Fruit fly (Drosophila melanogaster) whole organism, embryonic: ENCODE measurements around the gene CG15517.

Experiments
- Awh ChIP-seq: fragments of 200-800 bp; sonication (Bioruptor generic); IDR thresholded peaks from 2 replicates; pipeline ENCODE4, ENCODE4 v1.3.6; 2022; ENCODE audit warnings: missing biosample characterization, missing genetic modification characterization
- Bgb ChIP-seq: fragments of 200-800 bp; sonication (Bioruptor generic); IDR thresholded peaks from 2 replicates; pipeline ENCODE4 v1.3.6; 2022; ENCODE audit warnings: missing biosample characterization, missing genetic modification characterization; ENCODE audit not compliant: partially characterized antibody
- CG10147 ChIP-seq: fragments of 200-800 bp; sonication (Bioruptor generic); optimal IDR thresholded peaks from 2 replicates; lab custom pipeline; 2019; ENCODE audit warnings: missing biosample characterization, mild to moderate bottlenecking, missing genetic modification characterization, moderate library complexity
- CG10321 ChIP-seq: fragments of 200-800 bp; sonication (Bioruptor generic); IDR thresholded peaks from 2 replicates; pipeline ENCODE4 v1.3.6; 2022; ENCODE audit warnings: missing biosample characterization, missing genetic modification characterization
- CG11723 ChIP-seq: fragments of 200-800 bp; sonication (Bioruptor generic); optimal IDR thresholded peaks from 2 replicates; lab custom pipeline; 2017; ENCODE audit warnings: missing biosample characterization, mild to moderate bottlenecking, missing genetic modification characterization
- CG12236 ChIP-seq: fragments of 200-800 bp; sonication (Bioruptor generic); optimal IDR thresholded peaks from 2 replicates; lab custom pipeline; 2016; ENCODE audit warnings: missing biosample characterization, missing genetic modification characterization
- CG12299 ChIP-seq: fragments of 200-800 bp; sonication (Bioruptor generic); optimal IDR thresholded peaks from 2 replicates; lab custom pipeline; 2018; ENCODE audit warnings: missing biosample characterization, mild to moderate bottlenecking, missing genetic modification characterization
- CG12391 ChIP-seq: fragments of 200-800 bp; sonication (Bioruptor generic); optimal IDR thresholded peaks from 3 replicates; lab custom pipeline; 2018; ENCODE audit warnings: missing biosample characterization, mild to moderate bottlenecking, missing genetic modification characterization, moderate library complexity
- CG13775 ChIP-seq: fragments of 200-800 bp; sonication (Bioruptor generic); optimal IDR thresholded peaks from 3 replicates; lab custom pipeline; 2017; ENCODE audit warnings: missing biosample characterization, mild to moderate bottlenecking, missing genetic modification characterization
- CG15479 ChIP-seq: fragments of 200-800 bp; sonication (Bioruptor generic); optimal IDR thresholded peaks from 3 replicates; lab custom pipeline; 2019; ENCODE audit warnings: missing biosample characterization, mild to moderate bottlenecking, missing genetic modification characterization, moderate library complexity
- CG16779 ChIP-seq: fragments of 200-800 bp; sonication (Bioruptor generic); IDR thresholded peaks from 2 replicates; pipeline ENCODE4 v1.3.6; 2022; ENCODE audit warnings: missing biosample characterization, missing genetic modification characterization
- CG17385 ChIP-seq: fragments of 200-800 bp; sonication (Bioruptor generic); optimal IDR thresholded peaks from 3 replicates; lab custom pipeline; 2018; ENCODE audit warnings: missing biosample characterization, mild to moderate bottlenecking, missing genetic modification characterization
- CG2202 ChIP-seq: fragments of 200-800 bp; sonication (Bioruptor generic); optimal IDR thresholded peaks from 2 replicates; lab custom pipeline; 2018; ENCODE audit warnings: missing biosample characterization, mild to moderate bottlenecking, missing genetic modification characterization
- CG2712 ChIP-seq: fragments of 200-800 bp; optimal IDR thresholded peaks from 3 replicates; lab custom pipeline; 2019; ENCODE audit warnings: missing biosample characterization, mild to moderate bottlenecking, missing genetic modification characterization, moderate library complexity
- CG31224 ChIP-seq: fragments of 200-800 bp; sonication (Bioruptor generic); IDR thresholded peaks from 2 replicates; pipeline ENCODE4 v1.3.6; 2022; ENCODE audit warnings: missing biosample characterization, missing genetic modification characterization
- CG34376 ChIP-seq: fragments of 200-800 bp; sonication (Bioruptor generic); optimal IDR thresholded peaks from 2 replicates; lab custom pipeline; 2018; ENCODE audit warnings: missing biosample characterization, mild to moderate bottlenecking, missing genetic modification characterization
- CG8359 ChIP-seq: fragments of 200-800 bp; sonication (Bioruptor generic); optimal IDR thresholded peaks from 2 replicates; lab custom pipeline; 2017; ENCODE audit warnings: missing biosample characterization, mild to moderate bottlenecking, missing genetic modification characterization, borderline replicate concordance
- CG9797 ChIP-seq: fragments of 200-800 bp; sonication (Bioruptor generic); optimal IDR thresholded peaks from 3 replicates; lab custom pipeline; 2018; ENCODE audit warnings: missing biosample characterization, mild to moderate bottlenecking, missing genetic modification characterization
- CG9932 ChIP-seq: fragments of 200-800 bp; sonication (Bioruptor generic); IDR thresholded peaks from 2 replicates; pipeline ENCODE4 v1.3.6; 2022; ENCODE audit warnings: missing biosample characterization, missing genetic modification characterization
- CHES-1-like ChIP-seq: fragments of 200-800 bp; sonication (Bioruptor generic); optimal IDR thresholded peaks from 2 replicates; lab custom pipeline; 2016; ENCODE audit warnings: missing biosample characterization, missing genetic modification characterization
- Doc3 ChIP-seq: fragments of 200-800 bp; sonication (Bioruptor generic); IDR thresholded peaks from 3 replicates; pipeline ENCODE4 v1.3.6; 2022; ENCODE audit warnings: missing biosample characterization, missing genetic modification characterization; ENCODE audit not compliant: partially characterized antibody
- E2f1 ChIP-seq: fragments of 200-800 bp; sonication (Bioruptor generic); IDR thresholded peaks from 2 replicates; pipeline ENCODE4 v1.3.6; 2022; ENCODE audit warnings: missing biosample characterization, missing genetic modification characterization
- ERR ChIP-seq: fragments of 200-800 bp; sonication (Bioruptor generic); optimal IDR thresholded peaks from 2 replicates; lab custom pipeline; 2016; ENCODE audit warnings: missing biosample characterization, missing genetic modification characterization
- Fer2 ChIP-seq: fragments of 200-800 bp; sonication (Bioruptor generic); optimal IDR thresholded peaks from 2 replicates; lab custom pipeline; 2018; ENCODE audit warnings: missing biosample characterization, mild to moderate bottlenecking, missing genetic modification characterization, moderate library complexity
- Gug ChIP-seq: fragments of 200-800 bp; sonication (Bioruptor generic); IDR thresholded peaks from 4 replicates; pipeline ENCODE4 v1.3.6; 2022; ENCODE audit warnings: missing biosample characterization, missing genetic modification characterization
- H2.0 ChIP-seq: fragments of 200-800 bp; sonication (Bioruptor generic); IDR thresholded peaks from 2 replicates; pipeline ENCODE4 v1.3.6; 2022; ENCODE audit warnings: missing biosample characterization, missing genetic modification characterization
- Jarid2 ChIP-seq: fragments of 200-800 bp; sonication (Bioruptor generic); optimal IDR thresholded peaks from 3 replicates; lab custom pipeline; 2017; ENCODE audit warnings: mild to moderate bottlenecking, missing biosample characterization, missing genetic modification reagents, missing genetic modification characterization
- Neu2 ChIP-seq: fragments of 200-800 bp; sonication (Bioruptor generic); optimal IDR thresholded peaks from 3 replicates; lab custom pipeline; 2016; ENCODE audit warnings: missing biosample characterization, missing genetic modification characterization, borderline replicate concordance
- Nf-YC ChIP-seq: fragments of 200-800 bp; optimal IDR thresholded peaks from 3 replicates; lab custom pipeline; 2019; ENCODE audit warnings: missing biosample characterization, mild to moderate bottlenecking, missing genetic modification characterization, moderate library complexity
- Oaz ChIP-seq: fragments of 200-800 bp; sonication (Bioruptor generic); IDR thresholded peaks from 2 replicates; pipeline ENCODE4 v1.3.6; 2022; ENCODE audit warnings: missing biosample characterization, missing genetic modification characterization
- Oli ChIP-seq: fragments of 200-800 bp; sonication (Bioruptor generic); optimal IDR thresholded peaks from 2 replicates; lab custom pipeline; 2018; ENCODE audit warnings: missing biosample characterization, mild to moderate bottlenecking, missing genetic modification characterization, moderate library complexity
- Side ChIP-seq: fragments of 200-800 bp; sonication (Bioruptor generic); optimal IDR thresholded peaks from 2 replicates; lab custom pipeline; 2016; ENCODE audit warnings: missing biosample characterization, missing genetic modification characterization
- Ssrp ChIP-seq: fragments of 200-800 bp; sonication (Bioruptor generic); optimal IDR thresholded peaks from 2 replicates; lab custom pipeline; 2018; ENCODE audit warnings: missing biosample characterization, mild to moderate bottlenecking, missing genetic modification characterization, moderate library complexity
- az2 ChIP-seq: fragments of 200-800 bp; sonication (Bioruptor generic); optimal IDR thresholded peaks from 3 replicates; lab custom pipeline; 2016; ENCODE audit warnings: missing biosample characterization, missing genetic modification characterization
- bbx ChIP-seq: fragments of 200-800 bp; sonication (Bioruptor generic); IDR thresholded peaks from 2 replicates; pipeline ENCODE4 v1.3.6; 2022; ENCODE audit warnings: missing biosample characterization, missing genetic modification characterization; ENCODE audit not compliant: partially characterized antibody
- cas ChIP-seq: fragments of 200-800 bp; sonication (Bioruptor generic); IDR thresholded peaks from 2 replicates; pipeline ENCODE4 v1.3.6; 2022; ENCODE audit warnings: missing biosample characterization, missing genetic modification characterization
- chif ChIP-seq, 2 experiments: fragments of 200-800 bp; sonication (Bioruptor generic); optimal IDR thresholded peaks; 3 replicates each; lab custom pipeline; 2016; ENCODE audit warnings: missing biosample characterization in 2 of 2, missing genetic modification characterization in 2 of 2
- chinmo ChIP-seq: fragments of 200-800 bp; sonication (Bioruptor generic); IDR thresholded peaks from 4 replicates; pipeline ENCODE4 v1.3.6; 2022; ENCODE audit warnings: missing biosample characterization, missing genetic modification characterization; ENCODE audit not compliant: partially characterized antibody
- gce ChIP-seq: fragments of 200-800 bp; sonication (Bioruptor generic); IDR thresholded peaks from 3 replicates; pipeline ENCODE4 v1.3.6; 2022; ENCODE audit warnings: missing biosample characterization, missing genetic modification characterization
- maf-S ChIP-seq: fragments of 200-800 bp; sonication (Bioruptor generic); optimal IDR thresholded peaks from 2 replicates; lab custom pipeline; 2016; ENCODE audit warnings: missing biosample characterization, missing genetic modification characterization
- nerfin-2 ChIP-seq: fragments of 200-800 bp; sonication (Bioruptor generic); IDR thresholded peaks from 2 replicates; pipeline ENCODE4 v1.3.6; 2022; ENCODE audit warnings: missing biosample characterization, missing genetic modification characterization; ENCODE audit not compliant: partially characterized antibody
- pfk ChIP-seq: fragments of 200-800 bp; sonication (Bioruptor generic); optimal IDR thresholded peaks from 2 replicates; lab custom pipeline; 2018; ENCODE audit warnings: missing biosample characterization, mild to moderate bottlenecking, missing genetic modification characterization, moderate library complexity
- psq ChIP-seq: fragments of 200-800 bp; sonication (Bioruptor generic); optimal IDR thresholded peaks from 2 replicates; lab custom pipeline; 2017; ENCODE audit warnings: missing biosample characterization, missing genetic modification characterization
- ranshi ChIP-seq: fragments of 200-800 bp; sonication (Bioruptor generic); IDR thresholded peaks from 2 replicates; pipeline ENCODE4 v1.3.6; 2022; ENCODE audit warnings: missing biosample characterization, missing genetic modification characterization
- rib ChIP-seq: fragments of 200-800 bp; sonication (Bioruptor generic); IDR thresholded peaks from 2 replicates; pipeline ENCODE4 v1.3.6; 2022; ENCODE audit warnings: missing biosample characterization, missing genetic modification characterization
- slou ChIP-seq: fragments of 200-800 bp; sonication (Bioruptor generic); optimal IDR thresholded peaks from 3 replicates; lab custom pipeline; 2016; ENCODE audit warnings: missing biosample characterization, missing genetic modification characterization
- sna ChIP-seq: fragments of 200-800 bp; sonication (Bioruptor generic); IDR thresholded peaks from 2 replicates; pipeline ENCODE4 v1.3.6; 2022; ENCODE audit warnings: missing biosample characterization, missing genetic modification characterization; ENCODE audit not compliant: partially characterized antibody
- so ChIP-seq: fragments of 200-800 bp; sonication (Bioruptor generic); IDR thresholded peaks from 3 replicates; pipeline ENCODE4 v1.3.6; 2022; ENCODE audit warnings: missing biosample characterization, missing genetic modification characterization

CG15517 gene

dm6 chr3R:29861432-29862249 is 42.0 kb downstream of the CG15517 start, which contains the start of the genes CG15514 and RpS8 (continued):
- TF ChIP-seq sna (no peak), Gug (GFP tag; lab: Robert Waterston, UW) (peak; percentile 11; the same call in 1 of the 4 replicates), az2 (GFP tag; lab: Kevin White, UChicago) (peak; percentile 29), chif (GFP tag; optimal IDR thresholded peaks at IDR 0.05; lab: Kevin White, UChicago) (no peak), H2.0 (no peak), Side (GFP tag; lab: Kevin White, UChicago) (peak; percentile 42), CG12299 (tag; lab: Kevin White, UChicago) (peak; percentile 45), ranshi (GFP tag; lab: Robert Waterston, UW) (0 out of 2 replicates have a peak, but pooled peaks have one; percentile 26), pfk (GFP tag; lab: Kevin White, UChicago) (peak; percentile 51), CG34376 (GFP tag; lab: Kevin White, UChicago) (peak; percentile 76), CG31224 (0 out of 2 replicates have a peak, but pooled peaks have one; percentile 38), nerfin-2 (GFP tag; lab: Robert Waterston, UW) (no peak), CG10147 (peak; percentile 50), Fer2 (tag; lab: Kevin White, UChicago) (peak; percentile 67), ERR (peak; percentile 36), so (GFP tag; lab: Robert Waterston, UW) (peak; percentile 74), CG12236 (GFP tag; lab: Kevin White, UChicago) (no peak), gce (GFP tag; lab: Robert Waterston, UW) (no peak; the same call in 2 of the 3 replicates), CG9797 (GFP tag; lab: Kevin White, UChicago) (peak; percentile 71), CG13775 (GFP tag; lab: Kevin White, UChicago) (peak; percentile 67), Neu2 (GFP tag; lab: Kevin White, UChicago) (no peak), CG16779 (no peak), slou (GFP tag; lab: Kevin White, UChicago) (no peak), Oaz (0 out of 2 replicates have a peak, but pooled peaks have one; percentile 47), CG2712 (tag; lab: Kevin White, UChicago) (peak; percentile 44), CG8359 (GFP tag; lab: Kevin White, UChicago) (peak; percentile 14), Doc3 (GFP tag; lab: Robert Waterston, UW) (no peak), CG9932 (peak; percentile 65), CG10321 (GFP tag; lab: Robert Waterston, UW) (no peak), psq (GFP tag; lab: Kevin White, UChicago) (no peak), CG2202 (tag; lab: Kevin White, UChicago) (peak; percentile 38), rib (GFP tag; lab: Robert Waterston, UW) (no peak), CG17385 (GFP tag; lab: Kevin White, UChicago) (peak; percentile 70), Bgb (GFP tag; lab: Robert Waterston, UW) (0 out of 2 replicates have a peak, but pooled peaks have one; percentile 20), Ssrp (tag; lab: Kevin White, UChicago) (peak; percentile 30), CG15479 (GFP tag; lab: Kevin White, UChicago) (no peak), Nf-YC (tag; lab: Kevin White, UChicago) (peak; percentile 68), CG11723 (GFP tag; lab: Kevin White, UChicago) (peak; percentile 48), bbx (peak; percentile 8; the same call in 1 of the 2 replicates), Awh (GFP tag; lab: Robert Waterston, UW) (no peak), CHES-1-like (GFP tag; lab: Kevin White, UChicago) (peak; percentile 39), cas (GFP tag; lab: Robert Waterston, UW) (no peak), Jarid2 (GFP tag; lab: Kevin White, UChicago) (no peak), chinmo (GFP tag; lab: Robert Waterston, UW) (0 out of 4 replicates have a peak, but pooled peaks have one; percentile 6), maf-S (GFP tag; lab: Kevin White, UChicago) (no peak), Oli (tag; lab: Kevin White, UChicago) (peak; percentile 45), CG12391 (peak; percentile 74), E2f1 (GFP tag; lab: Robert Waterston, UW) (no peak; the same call in 1 of the 2 replicates)
